Worm (Caenorhabditis elegans) whole organism, midembryonic: ENCODE measurements around the gene fipr-12.

Experiments used
- T22C8.4 ChIP-seq: fragments of 200-800 bp; sonication (Bioruptor generic); IDR thresholded peaks from 2 replicates; pipeline ENCODE4 v1.3.6; 2022; ENCODE audit warnings: missing genetic modification characterization, missing compliant biosample characterization
- flt-1 ChIP-seq: fragments of 200-800 bp; sonication (Bioruptor generic); IDR thresholded peaks from 2 replicates; pipeline ENCODE4 v1.3.6; 2022; ENCODE audit warnings: missing genetic modification characterization, missing compliant biosample characterization
- klf-2 ChIP-seq: fragments of 200-800 bp; sonication (Bioruptor generic); conservative IDR thresholded peaks from 2 replicates; pipeline ENCODE4 v1.3.6; 2022; ENCODE audit warnings: missing genetic modification reagents, missing genetic modification characterization, missing compliant biosample characterization
- med-1 ChIP-seq: sonication (generic microtip); optimal IDR thresholded peaks from 2 replicates; lab custom pipeline; 2017; ENCODE audit warnings: missing genetic modification characterization, mild to moderate bottlenecking, missing compliant biosample characterization, antibody characterized with exemption, missing genetic modification reagents; ENCODE audit not compliant: insufficient read depth
- ref-1 ChIP-seq: fragments of 200-800 bp; sonication (Bioruptor generic); conservative IDR thresholded peaks from 2 replicates; pipeline ENCODE4 v1.3.6; 2022; ENCODE audit warnings: missing genetic modification reagents, missing genetic modification characterization, missing compliant biosample characterization
- tab-1 ChIP-seq: fragments of 200-800 bp; sonication (Bioruptor generic); IDR thresholded peaks from 2 replicates; pipeline ENCODE4 v1.3.6; 2022; ENCODE audit warnings: missing genetic modification characterization, missing compliant biosample characterization
- ztf-23 ChIP-seq: fragments of 200-800 bp; sonication (Bioruptor generic); IDR thresholded peaks from 2 replicates; pipeline ENCODE4 v1.3.6; 2022; ENCODE audit warnings: missing genetic modification reagents, missing genetic modification characterization, missing compliant biosample characterization
- ztf-29 ChIP-seq: fragments of 200-800 bp; sonication (Bioruptor generic); IDR thresholded peaks from 2 replicates; pipeline ENCODE4 v1.3.6; 2022; ENCODE audit warnings: missing genetic modification reagents, missing genetic modification characterization, missing compliant biosample characterization

ce11 chrV:9925647-9926046 lies 17.5 kb upstream of the fipr-12 start:
- TF ChIP-seq T22C8.4 (GFP tag; lab: Robert Waterston, UW) (no peak), flt-1 (GFP tag; lab: Robert Waterston, UW) (no peak), ztf-29 (no peak), klf-2 (GFP tag; lab: Robert Waterston, UW) (no peak), ztf-23 (GFP tag; lab: Robert Waterston, UW) (no peak), tab-1 (GFP tag; lab: Robert Waterston, UW) (no peak), med-1 (GFP tag; lab: Kevin White, UChicago) (no peak), ref-1 (no peak)
